Fruit fly (Drosophila melanogaster) whole organism, prepupa: ENCODE measurements around the gene CG15169.

ENCODE experiments used
- Blimp-1 ChIP-seq: fragments of 200-800 bp; sonication (Bioruptor generic); optimal IDR thresholded peaks from 3 replicates; lab custom pipeline; 2017; ENCODE audit warnings: missing biosample characterization, missing genetic modification characterization, mild to moderate bottlenecking, moderate library complexity, missing genetic modification reagents
- CG10631 ChIP-seq: fragments of 200-800 bp; sonication (Bioruptor generic); optimal IDR thresholded peaks from 2 replicates; lab custom pipeline; 2016; ENCODE audit warnings: missing biosample characterization, missing genetic modification characterization
- CG10669 ChIP-seq: fragments of 200-800 bp; sonication (Bioruptor generic); optimal IDR thresholded peaks from 3 replicates; lab custom pipeline; 2018; ENCODE audit warnings: missing biosample characterization, mild to moderate bottlenecking, missing genetic modification characterization, moderate library complexity
- CG11762 ChIP-seq: fragments of 200-800 bp; sonication (Bioruptor generic); optimal IDR thresholded peaks from 3 replicates; lab custom pipeline; 2016; ENCODE audit warnings: missing biosample characterization, missing genetic modification characterization; ENCODE audit not compliant: insufficient read depth
- CG1621 ChIP-seq: fragments of 200-800 bp; sonication (Bioruptor generic); optimal IDR thresholded peaks from 3 replicates; lab custom pipeline; 2018; ENCODE audit warnings: missing biosample characterization, mild to moderate bottlenecking, missing genetic modification characterization
- CG3032 ChIP-seq: fragments of 200-800 bp; optimal IDR thresholded peaks from 2 replicates; lab custom pipeline; 2019; ENCODE audit warnings: missing biosample characterization, mild to moderate bottlenecking, missing genetic modification characterization, moderate library complexity
- CG31627 ChIP-seq: fragments of 200-800 bp; sonication (Bioruptor generic); optimal IDR thresholded peaks from 3 replicates; lab custom pipeline; 2016; ENCODE audit warnings: missing biosample characterization, missing genetic modification characterization
- CG32006 ChIP-seq: fragments of 200-800 bp; sonication (Bioruptor generic); optimal IDR thresholded peaks from 3 replicates; lab custom pipeline; 2017; ENCODE audit warnings: missing biosample characterization, mild to moderate bottlenecking, missing genetic modification characterization
- CG34406 ChIP-seq: fragments of 200-800 bp; sonication (Bioruptor generic); optimal IDR thresholded peaks from 3 replicates; lab custom pipeline; 2016; ENCODE audit warnings: missing biosample characterization, missing genetic modification characterization
- CG4318 ChIP-seq: fragments of 200-800 bp; sonication (Bioruptor generic); optimal IDR thresholded peaks from 3 replicates; lab custom pipeline; 2017; ENCODE audit warnings: missing biosample characterization, mild to moderate bottlenecking, missing genetic modification characterization
- CG6276 ChIP-seq: fragments of 200-800 bp; sonication (Bioruptor generic); optimal IDR thresholded peaks from 2 replicates; lab custom pipeline; 2017; ENCODE audit warnings: missing biosample characterization, mild to moderate bottlenecking, missing genetic modification characterization
- CG6808 ChIP-seq: fragments of 200-800 bp; sonication (Bioruptor generic); optimal IDR thresholded peaks from 3 replicates; lab custom pipeline; 2017; ENCODE audit warnings: missing biosample characterization, missing genetic modification characterization, mild to moderate bottlenecking, moderate library complexity, missing genetic modification reagents
- CG7368 ChIP-seq: fragments of 200-800 bp; sonication (Bioruptor generic); optimal IDR thresholded peaks from 3 replicates; lab custom pipeline; 2016; ENCODE audit warnings: missing biosample characterization, missing genetic modification characterization
- CG8119 ChIP-seq: fragments of 200-800 bp; sonication (Bioruptor generic); IDR thresholded peaks from 3 replicates; pipeline ENCODE4 v1.3.6; 2022; ENCODE audit warnings: missing biosample characterization, missing genetic modification characterization
- CG8319 ChIP-seq: fragments of 200-800 bp; sonication (Bioruptor generic); optimal IDR thresholded peaks from 3 replicates; lab custom pipeline; 2016; ENCODE audit warnings: missing biosample characterization, missing genetic modification characterization
- CG8632 ChIP-seq: fragments of 200-800 bp; sonication (Bioruptor generic); optimal IDR thresholded peaks from 3 replicates; lab custom pipeline; 2016; ENCODE audit warnings: missing biosample characterization, missing genetic modification characterization
- Eip78C ChIP-seq: fragments of 200-800 bp; sonication (Bioruptor generic); peaks from one replicate; lab custom pipeline; 2016; ENCODE audit warnings: missing biosample characterization, missing genetic modification characterization
- Eip93F ChIP-seq: fragments of 200-800 bp; sonication (Bioruptor generic); optimal IDR thresholded peaks from 2 replicates; lab custom pipeline; 2016; ENCODE audit warnings: missing biosample characterization, mild to moderate bottlenecking, missing genetic modification characterization
- Hr39 ChIP-seq: fragments of 200-800 bp; sonication (Bioruptor generic); optimal IDR thresholded peaks from 2 replicates; lab custom pipeline; 2016; ENCODE audit warnings: missing biosample characterization, missing genetic modification characterization
- Hr4 ChIP-seq: fragments of 200-800 bp; sonication (Bioruptor generic); optimal IDR thresholded peaks from 3 replicates; lab custom pipeline; 2016; ENCODE audit warnings: missing biosample characterization, missing genetic modification characterization
- Lpt ChIP-seq: fragments of 200-800 bp; sonication (Bioruptor generic); optimal IDR thresholded peaks from 3 replicates; lab custom pipeline; 2016; ENCODE audit warnings: missing biosample characterization, missing genetic modification characterization
- Met ChIP-seq: fragments of 200-800 bp; sonication (Bioruptor generic); optimal IDR thresholded peaks from 3 replicates; lab custom pipeline; 2016; ENCODE audit warnings: missing biosample characterization, missing genetic modification characterization
- OdsH ChIP-seq: fragments of 200-800 bp; sonication (Bioruptor generic); optimal IDR thresholded peaks from 3 replicates; lab custom pipeline; 2016; ENCODE audit warnings: missing biosample characterization, missing genetic modification characterization
- achi ChIP-seq: fragments of 200-800 bp; sonication (Bioruptor generic); optimal IDR thresholded peaks from 3 replicates; lab custom pipeline; 2016; ENCODE audit warnings: missing biosample characterization, missing genetic modification characterization
- acj6 ChIP-seq: fragments of 200-800 bp; sonication (Bioruptor generic); optimal IDR thresholded peaks from 3 replicates; lab custom pipeline; 2016; ENCODE audit warnings: missing biosample characterization, missing genetic modification characterization
- cyc ChIP-seq: fragments of 200-800 bp; sonication (Bioruptor generic); optimal IDR thresholded peaks from 3 replicates; lab custom pipeline; 2016; ENCODE audit warnings: missing biosample characterization, missing genetic modification characterization
- dac ChIP-seq: fragments of 200-800 bp; sonication (Bioruptor generic); optimal IDR thresholded peaks from 2 replicates; lab custom pipeline; 2017; ENCODE audit warnings: missing biosample characterization, mild to moderate bottlenecking, missing genetic modification characterization
- dsx ChIP-seq: fragments of 200-800 bp; optimal IDR thresholded peaks from 3 replicates; lab custom pipeline; 2019; ENCODE audit warnings: missing biosample characterization, mild to moderate bottlenecking, missing genetic modification characterization, moderate library complexity; ENCODE audit not compliant: poor library complexity, severe bottlenecking
- eg ChIP-seq: fragments of 200-800 bp; sonication (Bioruptor generic); IDR thresholded peaks from 3 replicates; pipeline ENCODE4 v1.3.6; 2022; ENCODE audit warnings: missing biosample characterization, missing genetic modification characterization
- esn ChIP-seq: fragments of 200-800 bp; sonication (Bioruptor generic); optimal IDR thresholded peaks from 2 replicates; lab custom pipeline; 2016; ENCODE audit warnings: missing biosample characterization, mild to moderate bottlenecking, missing genetic modification characterization, moderate library complexity
- fkh ChIP-seq: fragments of 200-800 bp; sonication (Bioruptor generic); optimal IDR thresholded peaks from 3 replicates; lab custom pipeline; 2017; ENCODE audit warnings: missing biosample characterization, mild to moderate bottlenecking, missing genetic modification characterization, moderate library complexity
- lz ChIP-seq: fragments of 200-800 bp; sonication (Bioruptor generic); optimal IDR thresholded peaks from 3 replicates; lab custom pipeline; 2016; ENCODE audit warnings: missing biosample characterization, missing genetic modification characterization
- net ChIP-seq: fragments of 200-800 bp; sonication (Bioruptor generic); optimal IDR thresholded peaks from 3 replicates; lab custom pipeline; 2016; ENCODE audit warnings: missing biosample characterization, missing genetic modification characterization
- pdm3 ChIP-seq: fragments of 200-800 bp; sonication (Bioruptor generic); optimal IDR thresholded peaks from 3 replicates; lab custom pipeline; 2016; ENCODE audit warnings: missing biosample characterization, missing genetic modification characterization
- vri ChIP-seq: fragments of 200-800 bp; sonication (Bioruptor generic); optimal IDR thresholded peaks from 3 replicates; lab custom pipeline; 2016; ENCODE audit warnings: missing biosample characterization, mild to moderate bottlenecking, missing genetic modification characterization

CG15169 gene

DNA sequence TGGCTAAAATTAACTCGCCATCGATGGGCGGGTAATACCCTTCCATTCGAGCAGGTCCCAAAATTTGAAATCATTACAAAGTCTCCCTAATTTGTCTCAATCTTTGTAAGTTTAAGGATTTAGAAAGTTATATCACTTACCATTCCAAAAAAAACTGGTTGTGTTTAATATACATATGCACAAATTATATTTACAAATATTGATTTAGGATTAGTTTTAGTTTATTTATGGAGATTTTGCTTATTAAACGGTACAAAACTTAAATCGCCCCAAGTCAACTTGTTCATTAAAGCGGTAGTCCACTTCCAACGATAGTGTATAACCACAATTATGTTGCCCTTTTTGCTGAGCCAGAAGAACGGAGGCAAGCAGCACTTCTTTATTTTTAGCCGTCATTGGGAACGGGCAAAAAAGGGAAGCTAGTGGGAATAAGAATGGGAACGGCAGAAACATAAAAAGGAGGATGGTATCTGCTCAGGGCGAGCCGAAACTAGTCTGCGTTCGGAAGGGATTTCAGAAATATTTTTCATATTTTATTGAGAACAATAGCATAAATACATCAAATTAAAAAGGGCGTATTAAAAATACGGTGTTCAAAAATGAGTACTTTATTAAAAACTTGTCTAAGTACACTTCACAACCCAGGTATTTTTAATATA, 42.6 kb upstream of the CG15169 start (continued):
- TF ChIP-seq Met: peak; percentile 88
- peak; percentile 84 for TF ChIP-seq OdsH (GFP tag; lab: Kevin White, UChicago)
- peak; percentile 91 for TF ChIP-seq CG8119 (GFP tag; lab: Robert Waterston, UW)
- peak; percentile 95 for TF ChIP-seq Eip78C (GFP tag; lab: Kevin White, UChicago)
- TF ChIP-seq lz (GFP tag; lab: Kevin White, UChicago): peak; percentile 85
- TF ChIP-seq CG10669 (GFP tag; lab: Kevin White, UChicago): peak; percentile 81
- TF ChIP-seq pdm3: peak; percentile 89
- peak; percentile 38 for TF ChIP-seq dac
- peak; percentile 75 for TF ChIP-seq CG1621 (tag; lab: Kevin White, UChicago)
- peak; percentile 75 for TF ChIP-seq CG34406
- peak; percentile 65 for TF ChIP-seq CG6276
- TF ChIP-seq net (GFP tag; lab: Kevin White, UChicago): peak; percentile 78
- peak; percentile 53 for TF ChIP-seq CG8319 (GFP tag; lab: Kevin White, UChicago)
- TF ChIP-seq cyc (GFP tag; lab: Kevin White, UChicago): peak; percentile 78
- peak; percentile 73 for TF ChIP-seq Hr39
- TF ChIP-seq achi (GFP tag; lab: Kevin White, UChicago): peak; percentile 83
- peak; percentile 81 for TF ChIP-seq CG31627 (GFP tag; lab: Kevin White, UChicago)
- TF ChIP-seq Eip93F (GFP tag; lab: Kevin White, UChicago): no peak
- peak; percentile 89 for TF ChIP-seq CG6808 (GFP tag; lab: Kevin White, UChicago)
- peak; percentile 91 for TF ChIP-seq CG10631 (GFP tag; lab: Kevin White, UChicago)
- TF ChIP-seq CG8632 (GFP tag; lab: Kevin White, UChicago): peak; percentile 86
- peak; percentile 59 for TF ChIP-seq CG4318
- no peak for TF ChIP-seq fkh (GFP tag; lab: Kevin White, UChicago)
- TF ChIP-seq eg (GFP tag; lab: Robert Waterston, UW): peak; percentile 52; the same call in 2 of the 3 replicates
- TF ChIP-seq Blimp-1 (GFP tag; lab: Kevin White, UChicago): peak; percentile 38
- peak; percentile 64 for TF ChIP-seq CG7368
- TF ChIP-seq Lpt (GFP tag; lab: Kevin White, UChicago): peak; percentile 85
- TF ChIP-seq CG3032 (tag; lab: Kevin White, UChicago): peak; percentile 89

DNA sequence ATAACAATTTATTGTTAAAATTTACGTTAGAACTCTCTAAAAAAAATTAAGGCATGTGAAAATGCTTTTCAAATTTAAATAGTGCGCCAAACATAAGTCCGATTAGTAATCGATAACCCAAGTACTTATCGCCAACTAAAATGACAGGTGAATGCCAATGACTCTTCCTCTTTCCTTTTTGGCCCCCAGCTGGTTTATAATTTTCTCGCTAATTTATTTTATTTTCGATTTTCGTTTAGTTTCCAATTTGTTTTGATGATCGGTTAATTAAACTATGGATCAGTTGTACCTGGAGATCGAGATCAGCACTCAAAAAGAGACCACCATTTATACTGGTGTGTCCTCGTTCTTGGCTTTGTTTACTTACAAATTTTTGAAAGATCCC, 42.1 kb upstream of the CG15169 start, which contains the start of gene CG10428:
Gene CG10428 (plus strand): TSS at position 161 of the 385 bp plus-strand sequence.
- TF ChIP-seq CG1621 (tag; lab: Kevin White, UChicago): no peak
- no peak for TF ChIP-seq dsx (GFP tag; lab: Kevin White, UChicago)
- TF ChIP-seq fkh (GFP tag; lab: Kevin White, UChicago): peak; percentile 53
- no peak for TF ChIP-seq Lpt (GFP tag; lab: Kevin White, UChicago)

dm6 chr2L:18951674-18952073, 39.1 kb upstream of the CG15169 start, which contains the start of gene Nedd8:
Gene Nedd8 (minus strand): TSS chr2L:18951837.
- TF ChIP-seq Hr4 (no peak), achi (GFP tag; lab: Kevin White, UChicago) (peak; percentile 91), fkh (GFP tag; lab: Kevin White, UChicago) (peak; percentile 21)

DNA sequence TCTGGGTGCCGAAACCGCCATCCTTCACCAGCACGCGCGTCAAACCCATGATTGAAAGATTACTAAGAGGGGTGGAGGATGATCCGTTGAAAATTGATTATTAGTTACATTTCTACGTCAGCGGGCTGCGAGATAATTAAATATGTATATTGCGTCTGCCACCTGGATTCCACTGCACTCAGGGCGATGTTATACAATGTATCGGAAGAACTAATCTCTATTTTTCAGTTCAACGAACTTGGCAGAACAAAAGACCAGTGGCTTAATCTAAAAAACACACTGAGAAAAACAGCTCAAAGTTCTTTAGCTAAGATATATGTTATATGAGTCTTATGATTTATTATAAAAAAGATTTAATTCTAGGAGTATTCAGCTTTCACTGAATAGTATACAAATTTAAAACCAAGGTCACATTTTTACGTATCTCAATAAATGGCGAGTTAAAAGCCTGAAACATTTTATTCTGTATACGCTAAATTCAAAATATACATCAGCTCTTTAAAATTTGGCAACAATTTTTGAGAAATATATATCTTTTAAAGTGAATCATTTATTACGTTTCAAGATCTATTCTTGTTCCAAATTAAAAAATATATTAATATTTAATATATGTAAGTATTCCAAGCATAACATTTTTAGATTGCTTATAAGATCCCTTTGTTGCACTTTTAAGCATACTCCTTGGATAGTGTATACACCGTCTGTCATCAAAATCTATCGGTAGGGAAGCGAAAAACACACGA, 37.1 kb upstream of the CG15169 start:
- TF ChIP-seq CG11762 (GFP tag; lab: Kevin White, UChicago) (no peak), esn (GFP tag; lab: Kevin White, UChicago) (peak; percentile 35), fkh (GFP tag; lab: Kevin White, UChicago) (no peak), CG32006 (GFP tag; lab: Kevin White, UChicago) (peak; percentile 17), vri (peak; percentile 80), dsx (GFP tag; lab: Kevin White, UChicago) (peak; percentile 40), Met (peak; percentile 17), Eip78C (GFP tag; lab: Kevin White, UChicago) (peak; percentile 14), acj6 (GFP tag; lab: Kevin White, UChicago) (peak; percentile 11)
